Fruit fly (Drosophila melanogaster): Measurements from ENCODE around the gene CG42268.

Gene CG42268

DNA sequence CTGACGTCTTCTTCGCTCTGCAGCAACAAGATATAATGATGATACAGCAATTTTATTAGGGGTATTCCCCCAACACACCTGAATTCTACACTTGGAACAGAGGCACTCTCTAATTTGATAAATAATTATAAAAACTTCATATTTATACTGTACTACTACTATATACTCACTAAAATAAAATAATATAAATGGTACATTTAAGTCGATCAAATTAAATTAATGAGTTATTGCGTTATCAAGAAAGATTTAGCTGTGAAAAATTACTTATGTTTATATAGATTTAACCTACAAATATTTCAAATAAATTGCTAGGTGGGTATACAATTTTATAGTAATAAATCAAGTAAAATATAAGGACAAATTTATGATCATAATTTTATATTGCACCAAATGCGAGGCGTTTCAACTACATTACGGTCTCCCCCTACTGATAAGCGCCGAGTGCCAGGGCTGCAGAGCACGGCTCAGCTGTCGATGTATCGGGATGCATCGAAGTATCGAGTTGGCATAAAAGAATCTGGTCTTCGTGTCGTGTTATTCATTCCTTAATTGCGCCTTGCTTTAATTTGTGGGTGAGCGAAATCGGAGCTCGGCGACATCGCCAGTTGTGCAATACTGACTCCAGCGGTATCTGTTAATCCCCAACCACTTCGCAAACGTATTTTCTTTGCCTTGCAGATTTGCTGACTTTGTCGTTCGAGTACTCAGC, 46.2 kb downstream of the CG42268 start, which contains the start of gene vsg (continued):
- TF ChIP-seq dac (GFP tag; optimal IDR thresholded peaks at IDR 0.05) (no peak), CG32006 (GFP tag; optimal IDR thresholded peaks at IDR 0.05) (peak; percentile 83), Sox15 (GFP tag; optimal IDR thresholded peaks at IDR 0.05) (peak; percentile 73), Met (GFP tag; optimal IDR thresholded peaks at IDR 0.05) (peak; percentile 60), net (GFP tag; optimal IDR thresholded peaks at IDR 0.05) (peak; percentile 21), Hr39 (GFP tag; optimal IDR thresholded peaks at IDR 0.05) (peak; percentile 54), lz (GFP tag; optimal IDR thresholded peaks at IDR 0.05) (peak; percentile 60), Ets21C (GFP tag; optimal IDR thresholded peaks at IDR 0.05) (peak; percentile 47), spab (GFP tag; optimal IDR thresholded peaks at IDR 0.05) (peak; percentile 42), Eip78C (GFP tag) (peak; percentile 80)

DNA sequence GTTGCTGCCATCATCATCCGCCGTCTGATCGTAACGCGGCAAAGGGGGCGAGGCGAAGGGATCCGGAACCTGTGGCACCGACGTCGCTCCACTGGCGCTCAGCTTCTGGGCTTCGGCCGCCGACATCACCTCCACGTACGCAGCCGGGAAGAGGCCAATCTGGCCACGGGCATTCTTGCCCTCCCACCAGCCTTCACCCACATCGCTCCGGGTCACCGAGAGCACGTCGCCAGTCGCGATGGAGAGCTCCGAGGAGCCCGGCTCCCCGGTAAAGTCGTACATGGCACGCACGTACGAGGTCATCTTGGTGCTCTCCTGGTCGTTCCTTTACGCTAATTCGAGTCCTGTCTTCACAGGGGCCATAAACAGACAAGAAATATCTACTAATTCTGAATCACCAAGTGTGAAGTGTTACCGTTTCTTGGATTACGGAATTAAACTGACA, 46.8 kb downstream of the CG42268 start, which contains the start of gene SH3PX1:
SH3PX1 (minus strand) TSS at position 445 of the 445 bp plus-strand sequence.
- TF ChIP-seq Eip78C (GFP tag) (no peak), CG6163 (GFP tag; IDR thresholded peaks at IDR 0.05) (no peak), CG6854 (GFP tag; optimal IDR thresholded peaks at IDR 0.05) (peak; percentile 7), CG1621 (tag; optimal IDR thresholded peaks at IDR 0.05) (peak; percentile 30), dac (GFP tag; optimal IDR thresholded peaks at IDR 0.05) (no peak), svp (GFP tag) (peak; percentile 95)

DNA sequence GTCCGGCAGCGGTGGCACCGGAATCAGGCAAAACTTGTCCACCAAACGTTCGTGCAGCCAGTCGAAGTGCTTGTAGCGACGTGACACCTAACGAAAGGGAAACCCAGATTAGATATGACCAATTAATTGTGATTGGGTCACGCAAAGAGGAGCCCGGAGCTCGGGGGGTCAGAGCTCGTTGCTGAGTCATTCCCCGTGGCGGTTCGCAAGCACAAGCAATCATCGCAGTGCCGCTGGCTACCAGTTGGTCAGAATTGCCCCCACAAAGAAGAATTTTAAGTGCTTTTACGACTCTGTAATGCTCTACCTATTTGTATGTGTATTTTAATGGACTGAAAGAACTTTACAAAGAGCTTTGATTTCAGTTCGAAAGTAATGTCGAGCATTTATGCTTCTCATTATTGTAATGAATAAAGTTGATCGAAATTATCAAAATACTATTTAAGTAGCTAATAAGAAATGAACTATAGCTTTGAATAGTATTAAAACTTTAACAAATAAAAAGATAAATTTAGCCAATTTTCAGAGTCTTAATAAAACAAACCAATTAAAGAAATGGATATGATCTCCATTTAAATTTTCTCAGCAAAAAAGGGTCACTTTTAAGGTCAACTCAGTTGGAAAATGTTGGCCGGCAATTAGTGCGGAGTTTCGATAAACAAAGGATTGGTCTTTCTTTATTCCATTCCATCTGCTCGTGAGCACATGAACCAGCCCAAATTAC, 48.0 kb downstream of the CG42268 start:
- TF ChIP-seq CG6163 (GFP tag; IDR thresholded peaks at IDR 0.05): no peak
- TF ChIP-seq CG10631 (GFP tag; optimal IDR thresholded peaks at IDR 0.05): no peak
- no peak for TF ChIP-seq dac (GFP tag; optimal IDR thresholded peaks at IDR 0.05)
- TF ChIP-seq pdm3 (GFP tag; optimal IDR thresholded peaks at IDR 0.05): no peak
- no peak for TF ChIP-seq eg (GFP tag; IDR thresholded peaks at IDR 0.05)
- TF ChIP-seq CG7368 (GFP tag; optimal IDR thresholded peaks at IDR 0.05): no peak
- TF ChIP-seq CG15336 (GFP tag; IDR thresholded peaks at IDR 0.05): no peak
- TF ChIP-seq Smox (GFP tag; optimal IDR thresholded peaks at IDR 0.05): no peak
- TF ChIP-seq CG4318 (GFP tag; optimal IDR thresholded peaks at IDR 0.05): no peak
- peak; percentile 17 for TF ChIP-seq lz (GFP tag; optimal IDR thresholded peaks at IDR 0.05)
- TF ChIP-seq CG32006 (GFP tag; optimal IDR thresholded peaks at IDR 0.05): no peak
- TF ChIP-seq CG31627 (GFP tag; optimal IDR thresholded peaks at IDR 0.05): no peak
- peak; percentile 64 for TF ChIP-seq svp (GFP tag)
- TF ChIP-seq Hr39 (GFP tag; optimal IDR thresholded peaks at IDR 0.05): peak; percentile 16
- peak; percentile 6 for TF ChIP-seq cyc (GFP tag; optimal IDR thresholded peaks at IDR 0.05)
- TF ChIP-seq Eip78C (GFP tag): peak; percentile 76
- no peak for TF ChIP-seq fkh (GFP tag; optimal IDR thresholded peaks at IDR 0.05)
- TF ChIP-seq vri (GFP tag; optimal IDR thresholded peaks at IDR 0.05): no peak
- peak; percentile 45 for TF ChIP-seq esn (GFP tag; optimal IDR thresholded peaks at IDR 0.05)
- TF ChIP-seq Sox14 (GFP tag; optimal IDR thresholded peaks at IDR 0.05): peak; percentile 43
- TF ChIP-seq ss (GFP tag; optimal IDR thresholded peaks at IDR 0.05): no peak
- no peak for TF ChIP-seq Sox15 (GFP tag; optimal IDR thresholded peaks at IDR 0.05)

DNA sequence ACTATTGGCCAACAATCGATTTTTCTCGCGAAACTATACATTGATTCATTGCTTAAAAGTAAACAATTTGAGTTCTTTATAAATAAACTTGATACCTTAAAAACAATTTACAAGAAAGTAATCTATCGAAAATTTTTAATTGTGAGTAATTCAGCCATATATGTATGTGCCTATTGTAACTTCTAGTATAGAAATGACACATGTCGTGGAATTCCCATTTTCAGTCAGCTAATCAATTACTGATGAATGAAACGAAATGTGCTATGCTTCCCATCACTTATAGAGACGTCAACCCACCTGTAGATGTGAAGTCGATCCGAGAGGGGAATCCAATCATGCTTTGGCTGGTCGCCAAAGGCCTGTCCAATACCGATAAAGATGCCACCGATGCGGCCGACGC, 49.0 kb downstream of the CG42268 start:
- TF ChIP-seq svp (GFP tag) (peak; percentile 8), Hr4 (GFP tag; optimal IDR thresholded peaks at IDR 0.05) (no peak)

DNA sequence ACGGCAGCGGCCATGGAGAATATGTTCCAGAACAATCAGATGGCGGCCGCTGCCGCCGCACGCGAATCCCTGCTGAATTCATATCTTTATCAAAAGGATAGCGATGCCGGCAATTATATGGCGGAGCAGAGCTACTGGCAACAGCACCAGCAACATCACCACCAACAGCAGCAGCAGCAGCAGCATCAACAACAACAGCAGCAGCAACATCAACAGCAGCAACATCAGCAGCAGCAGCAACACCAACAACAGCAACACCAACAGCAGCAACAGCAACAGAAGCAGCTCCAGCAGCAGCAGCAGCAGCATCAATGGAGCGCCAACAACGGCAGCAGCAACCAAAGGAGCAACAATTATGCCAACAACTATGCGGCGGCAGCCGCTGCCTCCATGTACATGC, 51.4 kb downstream of the CG42268 start:
- no peak for TF ChIP-seq CG31627 (GFP tag; optimal IDR thresholded peaks at IDR 0.05)

- TF ChIP-seq pdm3 (GFP tag; optimal IDR thresholded peaks at IDR 0.05): no peak
- no peak for TF ChIP-seq CG6792 (GFP tag; optimal IDR thresholded peaks at IDR 0.05)
- TF ChIP-seq svp (GFP tag): no peak
- no peak for TF ChIP-seq net (GFP tag; optimal IDR thresholded peaks at IDR 0.05)
- TF ChIP-seq Gug (GFP tag; IDR thresholded peaks at IDR 0.05): no peak
- TF ChIP-seq topi (GFP tag; optimal IDR thresholded peaks at IDR 0.05): no peak
- TF ChIP-seq Hr4 (GFP tag; optimal IDR thresholded peaks at IDR 0.05): no peak
- TF ChIP-seq CG11902 (GFP tag; optimal IDR thresholded peaks at IDR 0.05): no peak
- TF ChIP-seq CG11294 (GFP tag; IDR thresholded peaks at IDR 0.05): no peak
- TF ChIP-seq Ets96B (tag; optimal IDR thresholded peaks at IDR 0.05): no peak
- TF ChIP-seq CG3919 (GFP tag; optimal IDR thresholded peaks at IDR 0.05): no peak
- TF ChIP-seq CG8319 (GFP tag; optimal IDR thresholded peaks at IDR 0.05): no peak
Measured at dm6 chr3L:9705591-9705990, 54.6 kb downstream of the CG42268 start.
